Worm (Caenorhabditis elegans) whole organism, young adult: Measurements from ENCODE around the gene W02F12.4.

Source experiments
- F57C9.4 ChIP-seq: sonication (generic microtip); optimal IDR thresholded peaks from 2 replicates; lab custom pipeline; 2017; ENCODE audit warnings: mild to moderate bottlenecking, missing genetic modification characterization, missing compliant biosample characterization
- K12H6.12 ChIP-seq: fragments of 200-800 bp; sonication (Bioruptor generic); optimal IDR thresholded peaks from 2 replicates; lab custom pipeline; 2018; ENCODE audit warnings: mild to moderate bottlenecking, missing genetic modification characterization, missing compliant biosample characterization
- ama-1 ChIP-seq, 3 experiments: fragments of 150-350 bp in 1 of 3; sonication (generic microtip) in 2 of 3; optimal IDR thresholded peaks; 2 replicates each; lab custom pipeline; 2014 to 2018; ENCODE audit warnings: missing biosample characterization in 2 of 3, missing genetic modification characterization in 2 of 3, missing genetic modification reagents in 2 of 3
- dox-1 ChIP-seq: fragments of 200-800 bp; sonication (Bioruptor generic); IDR thresholded peaks from 2 replicates; pipeline ENCODE4 v1.3.6; 2022; ENCODE audit warnings: missing genetic modification reagents, missing genetic modification characterization, missing compliant biosample characterization
- dpl-1 ChIP-seq: fragments of 150-350 bp; optimal IDR thresholded peaks from 2 replicates; lab custom pipeline; 2014; ENCODE audit warnings: missing biosample characterization, missing genetic modification reagents, missing genetic modification characterization
- him-1 ChIP-seq: sonication (generic microtip); optimal IDR thresholded peaks from 2 replicates; lab custom pipeline; 2016; ENCODE audit warnings: missing genotype, missing genetic modification reagents, missing genetic modification characterization, missing compliant biosample characterization
- nhr-179 ChIP-seq: sonication (generic microtip); optimal IDR thresholded peaks from 2 replicates; lab custom pipeline; 2016; ENCODE audit warnings: mild to moderate bottlenecking, missing genetic modification characterization, missing compliant biosample characterization
- pha-4 ChIP-seq: fragments of 150-350 bp; sonication (generic microtip); optimal IDR thresholded peaks from 2 replicates; lab custom pipeline; 2014; ENCODE audit warnings: missing biosample characterization, missing genetic modification reagents, missing genetic modification characterization
- repo-1 ChIP-seq: sonication (generic microtip); optimal IDR thresholded peaks from 2 replicates; lab custom pipeline; 2017; ENCODE audit warnings: mild to moderate bottlenecking, missing genetic modification characterization, missing compliant biosample characterization
- snpc-3.4 ChIP-seq: sonication (generic microtip); optimal IDR thresholded peaks from 2 replicates; lab custom pipeline; 2017; ENCODE audit warnings: missing genetic modification characterization, mild to moderate bottlenecking, missing compliant biosample characterization, antibody characterized with exemption, moderate library complexity, missing genotype, missing genetic modification reagents
- zim-3 ChIP-seq: sonication (generic microtip); optimal IDR thresholded peaks from 2 replicates; lab custom pipeline; 2017; ENCODE audit warnings: mild to moderate bottlenecking, missing genetic modification characterization, moderate library complexity, missing compliant biosample characterization
- ztf-25 ChIP-seq: fragments of 200-800 bp; sonication (Bioruptor generic); IDR thresholded peaks from 2 replicates; pipeline ENCODE4 v1.3.6; 2022; ENCODE audit warnings: missing genetic modification reagents, missing genetic modification characterization, missing compliant biosample characterization

ce11 chrV:6662505-6662904, 44.2 kb downstream of the W02F12.4 start:
- TF ChIP-seq repo-1 (tag; lab: Kevin White, UChicago) (no peak), ztf-25 (GFP tag; lab: Robert Waterston, UW) (no peak), pha-4 (tag; lab: Kevin White, UChicago) (no peak), dpl-1 (GFP tag; lab: Kevin White, UChicago) (no peak), zim-3 (tag; lab: Kevin White, UChicago) (no peak), ama-1 (optimal IDR thresholded peaks at IDR 0.05; lab: Kevin White, UChicago) (no peak), ama-1 (GFP tag; optimal IDR thresholded peaks at IDR 0.05; lab: Kevin White, UChicago) (no peak), nhr-179 (tag; lab: Kevin White, UChicago) (no peak), him-1 (tag; lab: Kevin White, UChicago) (no peak), snpc-3.4 (no peak), F57C9.4 (no peak), dox-1 (GFP tag; lab: Robert Waterston, UW) (no peak), K12H6.12 (tag; lab: Kevin White, UChicago) (no peak)
